Fruit fly (Drosophila melanogaster) whole organism, embryonic: ENCODE data around the gene Mst57Db.

Source experiments
- Antp ChIP-seq: fragments of 200-800 bp; sonication (Bioruptor generic); optimal IDR thresholded peaks from 3 replicates; lab custom pipeline; 2016; ENCODE audit warnings: missing biosample characterization, missing genetic modification characterization
- Atf3 ChIP-seq: fragments of 200-800 bp; sonication (Bioruptor generic); optimal IDR thresholded peaks from 3 replicates; lab custom pipeline; 2016; ENCODE audit warnings: missing biosample characterization, missing genetic modification characterization
- BtbVII ChIP-seq: fragments of 200-800 bp; sonication (Bioruptor generic); optimal IDR thresholded peaks from 3 replicates; lab custom pipeline; 2017; ENCODE audit warnings: missing biosample characterization, mild to moderate bottlenecking, missing genetic modification characterization
- CG10209 ChIP-seq: fragments of 200-800 bp; sonication (Bioruptor generic); optimal IDR thresholded peaks from 3 replicates; lab custom pipeline; 2017; ENCODE audit warnings: missing biosample characterization, mild to moderate bottlenecking, missing genetic modification characterization, missing genetic modification reagents
- CG13624 ChIP-seq: fragments of 200-800 bp; sonication (Bioruptor generic); optimal IDR thresholded peaks from 2 replicates; lab custom pipeline; 2016; ENCODE audit warnings: missing biosample characterization, missing genetic modification characterization
- CG14965 ChIP-seq: fragments of 200-800 bp; sonication (Bioruptor generic); optimal IDR thresholded peaks from 2 replicates; lab custom pipeline; 2016; ENCODE audit warnings: missing biosample characterization, missing genetic modification characterization, borderline replicate concordance
- CG15479 ChIP-seq: fragments of 200-800 bp; sonication (Bioruptor generic); optimal IDR thresholded peaks from 3 replicates; lab custom pipeline; 2019; ENCODE audit warnings: missing biosample characterization, mild to moderate bottlenecking, missing genetic modification characterization, moderate library complexity
- CG15696 ChIP-seq: fragments of 200-800 bp; sonication (Bioruptor generic); optimal IDR thresholded peaks from 2 replicates; lab custom pipeline; 2019; ENCODE audit warnings: missing biosample characterization, mild to moderate bottlenecking, missing genetic modification characterization, moderate library complexity
- CG1647 ChIP-seq: fragments of 200-800 bp; sonication (Bioruptor generic); optimal IDR thresholded peaks from 3 replicates; lab custom pipeline; 2016; ENCODE audit warnings: missing biosample characterization, missing genetic modification characterization
- CG17359 ChIP-seq: fragments of 200-800 bp; sonication (Bioruptor generic); optimal IDR thresholded peaks from 3 replicates; lab custom pipeline; 2018; ENCODE audit warnings: missing biosample characterization, mild to moderate bottlenecking, missing genetic modification characterization, moderate library complexity
- CG17385 ChIP-seq: fragments of 200-800 bp; sonication (Bioruptor generic); optimal IDR thresholded peaks from 3 replicates; lab custom pipeline; 2018; ENCODE audit warnings: missing biosample characterization, mild to moderate bottlenecking, missing genetic modification characterization
- CG30431 ChIP-seq: fragments of 200-800 bp; sonication (Bioruptor generic); optimal IDR thresholded peaks from 2 replicates; lab custom pipeline; 2017; ENCODE audit warnings: missing biosample characterization, missing genetic modification characterization
- CG31388 ChIP-seq: fragments of 200-800 bp; sonication (Bioruptor generic); optimal IDR thresholded peaks from 2 replicates; lab custom pipeline; 2016; ENCODE audit warnings: missing biosample characterization, missing genetic modification characterization
- CG31441 ChIP-seq: fragments of 200-800 bp; sonication (Bioruptor generic); IDR thresholded peaks from 2 replicates; pipeline ENCODE4 v1.3.6; 2022; ENCODE audit warnings: missing biosample characterization, missing genetic modification characterization
- CG42726 ChIP-seq: fragments of 200-800 bp; sonication (Bioruptor generic); IDR thresholded peaks from 2 replicates; pipeline ENCODE4 v1.3.6; 2022; ENCODE audit warnings: missing biosample characterization, missing genetic modification characterization; ENCODE audit not compliant: partially characterized antibody
- CG4282 ChIP-seq: fragments of 200-800 bp; sonication (Bioruptor generic); optimal IDR thresholded peaks from 2 replicates; lab custom pipeline; 2016; ENCODE audit warnings: missing biosample characterization, missing genetic modification characterization
- CG4730 ChIP-seq: fragments of 200-800 bp; sonication (Bioruptor generic); IDR thresholded peaks from 2 replicates; pipeline ENCODE4 v1.3.6; 2022; ENCODE audit warnings: missing biosample characterization, missing genetic modification characterization
- CG6854 ChIP-seq: fragments of 200-800 bp; sonication (Bioruptor generic); optimal IDR thresholded peaks from 3 replicates; lab custom pipeline; 2017; ENCODE audit warnings: missing biosample characterization, mild to moderate bottlenecking, missing genetic modification characterization
- CG7271 ChIP-seq: fragments of 200-800 bp; sonication (Bioruptor generic); optimal IDR thresholded peaks from 2 replicates; lab custom pipeline; 2018; ENCODE audit warnings: missing biosample characterization, mild to moderate bottlenecking, missing genetic modification characterization, moderate library complexity
- CG7556 ChIP-seq: fragments of 200-800 bp; sonication (Bioruptor generic); optimal IDR thresholded peaks from 2 replicates; lab custom pipeline; 2017; ENCODE audit warnings: missing biosample characterization, mild to moderate bottlenecking, missing genetic modification characterization
- CG9727 ChIP-seq: fragments of 200-800 bp; sonication (Bioruptor generic); optimal IDR thresholded peaks from 3 replicates; lab custom pipeline; 2017; ENCODE audit warnings: missing biosample characterization, mild to moderate bottlenecking, missing genetic modification characterization
- Dad ChIP-seq: fragments of 200-800 bp; sonication (Bioruptor generic); optimal IDR thresholded peaks from 3 replicates; lab custom pipeline; 2016; ENCODE audit warnings: missing biosample characterization, missing genetic modification characterization
- Fer3 ChIP-seq: fragments of 200-800 bp; sonication (Bioruptor generic); optimal IDR thresholded peaks from 2 replicates; lab custom pipeline; 2018; ENCODE audit warnings: missing biosample characterization, mild to moderate bottlenecking, missing genetic modification characterization, moderate library complexity
- GATAe ChIP-seq: fragments of 200-800 bp; sonication (Bioruptor generic); conservative IDR thresholded peaks from 2 replicates; pipeline ENCODE4 v1.3.6; 2022; ENCODE audit warnings: missing biosample characterization, missing genetic modification characterization
- HLHmδ ChIP-seq: fragments of 200-800 bp; sonication (Bioruptor generic); optimal IDR thresholded peaks from 2 replicates; lab custom pipeline; 2018; ENCODE audit warnings: missing biosample characterization, mild to moderate bottlenecking, missing genetic modification characterization, moderate library complexity
- Jarid2 ChIP-seq: fragments of 200-800 bp; sonication (Bioruptor generic); optimal IDR thresholded peaks from 3 replicates; lab custom pipeline; 2017; ENCODE audit warnings: mild to moderate bottlenecking, missing biosample characterization, missing genetic modification reagents, missing genetic modification characterization
- Lhr ChIP-seq: fragments of 200-800 bp; sonication (Bioruptor generic); optimal IDR thresholded peaks from 3 replicates; lab custom pipeline; 2017; ENCODE audit warnings: mild to moderate bottlenecking, missing biosample characterization, missing genetic modification reagents, missing genetic modification characterization
- Max ChIP-seq: fragments of 200-800 bp; sonication (Bioruptor generic); optimal IDR thresholded peaks from 2 replicates; lab custom pipeline; 2016; ENCODE audit warnings: missing biosample characterization, mild to moderate bottlenecking, missing genetic modification characterization
- Myb ChIP-seq: fragments of 200-800 bp; sonication (Bioruptor generic); optimal IDR thresholded peaks from 2 replicates; lab custom pipeline; 2016; ENCODE audit warnings: missing biosample characterization, missing genetic modification characterization
- Ravus ChIP-seq: fragments of 200-800 bp; sonication (Bioruptor generic); IDR thresholded peaks from 2 replicates; pipeline ENCODE4 v1.3.6; 2022; ENCODE audit warnings: missing biosample characterization, missing genetic modification characterization
- Rfx ChIP-seq: fragments of 200-800 bp; sonication (Bioruptor generic); IDR thresholded peaks from 2 replicates; pipeline ENCODE4 v1.3.6; 2022; ENCODE audit warnings: missing biosample characterization, missing genetic modification characterization
- Spps ChIP-seq: fragments of 200-800 bp; sonication (Bioruptor generic); optimal IDR thresholded peaks from 2 replicates; lab custom pipeline; 2018; ENCODE audit warnings: missing biosample characterization, mild to moderate bottlenecking, missing genetic modification characterization
- ap ChIP-seq: fragments of 200-800 bp; sonication (Bioruptor generic); IDR thresholded peaks from 2 replicates; pipeline ENCODE4 v1.3.6; 2022; ENCODE audit warnings: missing biosample characterization, missing genetic modification characterization
- bowl ChIP-seq: fragments of 200-800 bp; sonication (Bioruptor generic); IDR thresholded peaks from 2 replicates; pipeline ENCODE4 v1.3.6; 2022; ENCODE audit warnings: missing biosample characterization, missing genetic modification characterization
- emc ChIP-seq: fragments of 200-800 bp; sonication (Bioruptor generic); optimal IDR thresholded peaks from 2 replicates; lab custom pipeline; 2016; ENCODE audit warnings: missing biosample characterization, missing genetic modification characterization
- fd64A ChIP-seq: fragments of 200-800 bp; sonication (Bioruptor generic); optimal IDR thresholded peaks from 3 replicates; lab custom pipeline; 2018; ENCODE audit warnings: missing biosample characterization, mild to moderate bottlenecking, missing genetic modification characterization
- fru ChIP-seq: fragments of >200 bp; optimal IDR thresholded peaks from 2 replicates; lab custom pipeline; 2017
- ind ChIP-seq: fragments of 200-800 bp; sonication (Bioruptor generic); optimal IDR thresholded peaks from 3 replicates; lab custom pipeline; 2016; ENCODE audit warnings: missing biosample characterization, missing genetic modification characterization
- knrl ChIP-seq: fragments of 200-800 bp; sonication (Bioruptor generic); IDR thresholded peaks from 3 replicates; pipeline ENCODE4 v1.3.6; 2022; ENCODE audit warnings: missing biosample characterization, missing genetic modification characterization; ENCODE audit not compliant: partially characterized antibody
- odd ChIP-seq: fragments of 200-800 bp; sonication (Bioruptor generic); optimal IDR thresholded peaks from 2 replicates; lab custom pipeline; 2017; ENCODE audit warnings: missing biosample characterization, mild to moderate bottlenecking, missing genetic modification characterization
- onecut ChIP-seq: fragments of 200-800 bp; sonication (Bioruptor generic); IDR thresholded peaks from 2 replicates; pipeline ENCODE4 v1.3.6; 2022; ENCODE audit warnings: missing biosample characterization, missing genetic modification characterization
- peb ChIP-seq: fragments of 200-800 bp; sonication (Bioruptor generic); IDR thresholded peaks from 2 replicates; pipeline ENCODE4 v1.3.6; 2022; ENCODE audit warnings: missing biosample characterization, missing genetic modification characterization
- pnt ChIP-seq: fragments of 200-800 bp; sonication (Bioruptor generic); optimal IDR thresholded peaks from 3 replicates; lab custom pipeline; 2016; ENCODE audit warnings: missing biosample characterization, missing genetic modification characterization
- schlank ChIP-seq: fragments of 200-800 bp; sonication (Bioruptor generic); optimal IDR thresholded peaks from 2 replicates; lab custom pipeline; 2018; ENCODE audit warnings: missing biosample characterization, mild to moderate bottlenecking, missing genetic modification characterization
- sd ChIP-seq: fragments of 200-800 bp; sonication (Bioruptor generic); optimal IDR thresholded peaks from 3 replicates; lab custom pipeline; 2018; ENCODE audit warnings: missing biosample characterization, mild to moderate bottlenecking, missing genetic modification characterization, moderate library complexity
- slbo ChIP-seq: fragments of 200-800 bp; sonication (Bioruptor generic); IDR thresholded peaks from 2 replicates; pipeline ENCODE4 v1.3.6; 2022; ENCODE audit warnings: missing biosample characterization, missing genetic modification characterization
- sr ChIP-seq: fragments of 200-800 bp; sonication (Bioruptor generic); IDR thresholded peaks from 3 replicates; pipeline ENCODE4 v1.3.6; 2022; ENCODE audit warnings: missing biosample characterization, missing genetic modification characterization
- ssp ChIP-seq: fragments of 200-800 bp; sonication (Bioruptor generic); IDR thresholded peaks from 2 replicates; pipeline ENCODE4 v1.3.6; 2022; ENCODE audit warnings: missing biosample characterization, missing genetic modification characterization
- stc ChIP-seq: fragments of 200-800 bp; sonication (Bioruptor generic); IDR thresholded peaks from 2 replicates; pipeline ENCODE4 v1.3.6; 2022; ENCODE audit warnings: missing biosample characterization, missing genetic modification characterization
- trem ChIP-seq: fragments of 200-800 bp; optimal IDR thresholded peaks from 3 replicates; lab custom pipeline; 2019; ENCODE audit warnings: missing biosample characterization, mild to moderate bottlenecking, missing genetic modification characterization, moderate library complexity
- zen ChIP-seq: fragments of 200-800 bp; sonication (Bioruptor generic); optimal IDR thresholded peaks from 3 replicates; lab custom pipeline; 2018; ENCODE audit warnings: missing biosample characterization, mild to moderate bottlenecking, missing genetic modification characterization, moderate library complexity
- zf30C ChIP-seq: fragments of 200-800 bp; sonication (Bioruptor generic); optimal IDR thresholded peaks from 3 replicates; lab custom pipeline; 2018; ENCODE audit warnings: missing biosample characterization, mild to moderate bottlenecking, missing genetic modification characterization

Gene Mst57Db

dm6 chr3R:25854825-25855224, 24.1 kb upstream of the Mst57Db start (continued):
- no peak for TF ChIP-seq CG10209 (GFP tag; lab: Kevin White, UChicago)
- TF ChIP-seq CG15479 (GFP tag; lab: Kevin White, UChicago), result no peak
- no peak for TF ChIP-seq pnt (GFP tag; lab: Kevin White, UChicago)
- peak; percentile 14 for TF ChIP-seq Fer3
- TF ChIP-seq CG4282, result no peak
- no peak for TF ChIP-seq Jarid2
- TF ChIP-seq GATAe (GFP tag; lab: Robert Waterston, UW), result no peak
- no peak for TF ChIP-seq CG17359 (tag; lab: Kevin White, UChicago)
- no peak for TF ChIP-seq trem (tag; lab: Kevin White, UChicago)
- TF ChIP-seq CG9727, result peak; percentile 11
- no peak for TF ChIP-seq sd (tag; lab: Kevin White, UChicago)
- no peak for TF ChIP-seq emc (GFP tag; lab: Kevin White, UChicago)
- no peak for TF ChIP-seq Myb (GFP tag; lab: Kevin White, UChicago)
- TF ChIP-seq CG6854 (GFP tag; lab: Kevin White, UChicago), result peak; percentile 23
- TF ChIP-seq CG31441, result no peak
- no peak for TF ChIP-seq zen (tag; lab: Kevin White, UChicago)
- TF ChIP-seq Rfx (GFP tag; lab: Robert Waterston, UW), result peak; percentile 48; the same call in 1 of the 2 replicates
- TF ChIP-seq sr (GFP tag; lab: Robert Waterston, UW), result no peak
- no peak for TF ChIP-seq CG15696 (tag; lab: Kevin White, UChicago)
- TF ChIP-seq bowl (GFP tag; lab: Robert Waterston, UW), result no peak
- no peak for TF ChIP-seq schlank (tag; lab: Kevin White, UChicago)
- TF ChIP-seq BtbVII (GFP tag; lab: Kevin White, UChicago), result peak; percentile 20
- TF ChIP-seq knrl (GFP tag; lab: Robert Waterston, UW), result no peak
- TF ChIP-seq HLHmδ (GFP tag; lab: Kevin White, UChicago), result no peak
- TF ChIP-seq Atf3, result no peak
- no peak for TF ChIP-seq Antp (GFP tag; lab: Kevin White, UChicago)
- no peak for TF ChIP-seq fd64A (GFP tag; lab: Kevin White, UChicago)
- peak; percentile 34 for TF ChIP-seq CG7556 (GFP tag; lab: Kevin White, UChicago)
- no peak for TF ChIP-seq CG42726
- TF ChIP-seq CG13624 (GFP tag; lab: Kevin White, UChicago), result no peak
- peak; percentile 5 for TF ChIP-seq ind (GFP tag; lab: Kevin White, UChicago)
- TF ChIP-seq ap (GFP tag; lab: Robert Waterston, UW), result no peak
- TF ChIP-seq stc (GFP tag; lab: Robert Waterston, UW), result 0 out of 2 replicates have a peak, but pooled peaks have one; percentile 15
- no peak for TF ChIP-seq Max
- no peak for TF ChIP-seq zf30C (GFP tag; lab: Kevin White, UChicago)
- no peak for TF ChIP-seq odd
- TF ChIP-seq CG30431, result no peak
- TF ChIP-seq Ravus, result no peak
- no peak for TF ChIP-seq CG17385 (GFP tag; lab: Kevin White, UChicago)
- no peak for TF ChIP-seq CG14965 (GFP tag; lab: Kevin White, UChicago)
- no peak for TF ChIP-seq CG7271 (tag; lab: Kevin White, UChicago)
- TF ChIP-seq peb, result no peak
- TF ChIP-seq CG1647 (GFP tag; lab: Kevin White, UChicago), result no peak
- TF ChIP-seq CG4730, result no peak
- TF ChIP-seq CG31388 (GFP tag; lab: Kevin White, UChicago), result no peak
- no peak for TF ChIP-seq Dad (GFP tag; lab: Kevin White, UChicago)
- no peak for TF ChIP-seq onecut (GFP tag; lab: Robert Waterston, UW)
- peak; percentile 49; the same call in 1 of the 2 replicates for TF ChIP-seq slbo
- no peak for TF ChIP-seq Spps (tag; lab: Kevin White, UChicago)
- no peak for TF ChIP-seq fru
- peak; percentile 17; the same call in 1 of the 2 replicates for TF ChIP-seq ssp (GFP tag; lab: Robert Waterston, UW)
- no peak for TF ChIP-seq Lhr (GFP tag; lab: Kevin White, UChicago)
